Fruit fly (Drosophila melanogaster) whole organism, embryonic: Measurements from ENCODE around the gene akirin.

Experiments used
- Adf1 ChIP-seq: fragments of 200-800 bp; sonication (Bioruptor generic); IDR thresholded peaks from 2 replicates; pipeline ENCODE4 v1.3.6; 2022; ENCODE audit warnings: missing biosample characterization, missing genetic modification characterization
- BEAF-32 ChIP-seq: fragments of 200-800 bp; sonication (Bioruptor generic); optimal IDR thresholded peaks from 3 replicates; lab custom pipeline; 2017; ENCODE audit warnings: missing biosample characterization, missing genetic modification characterization, mild to moderate bottlenecking, moderate library complexity, missing genetic modification reagents
- CG10267 ChIP-seq: fragments of 200-800 bp; sonication (Bioruptor generic); optimal IDR thresholded peaks from 2 replicates; lab custom pipeline; 2018; ENCODE audit warnings: missing biosample characterization, mild to moderate bottlenecking, missing genetic modification characterization, moderate library complexity
- CG11456 ChIP-seq: fragments of 200-800 bp; sonication (Bioruptor generic); IDR thresholded peaks from 3 replicates; pipeline ENCODE4 v1.3.6; 2022; ENCODE audit warnings: missing biosample characterization, missing genetic modification characterization
- CG11695 ChIP-seq: fragments of 200-800 bp; sonication (Bioruptor generic); IDR thresholded peaks from 3 replicates; pipeline ENCODE4 v1.3.6; 2022; ENCODE audit warnings: missing biosample characterization, missing genetic modification characterization
- CG12391 ChIP-seq: fragments of 200-800 bp; sonication (Bioruptor generic); optimal IDR thresholded peaks from 3 replicates; lab custom pipeline; 2018; ENCODE audit warnings: missing biosample characterization, mild to moderate bottlenecking, missing genetic modification characterization, moderate library complexity
- CG13123 ChIP-seq: fragments of 200-800 bp; sonication (Bioruptor generic); optimal IDR thresholded peaks from 2 replicates; lab custom pipeline; 2016; ENCODE audit warnings: missing biosample characterization, missing genetic modification characterization
- CG14710 ChIP-seq: fragments of 200-800 bp; sonication (Bioruptor generic); optimal IDR thresholded peaks from 3 replicates; lab custom pipeline; 2019; ENCODE audit warnings: missing biosample characterization, mild to moderate bottlenecking, missing genetic modification characterization, moderate library complexity
- CG1529 ChIP-seq: fragments of 200-800 bp; sonication (Bioruptor generic); optimal IDR thresholded peaks from 3 replicates; lab custom pipeline; 2018; ENCODE audit warnings: missing biosample characterization, missing genetic modification characterization
- CG15479 ChIP-seq: fragments of 200-800 bp; sonication (Bioruptor generic); optimal IDR thresholded peaks from 3 replicates; lab custom pipeline; 2019; ENCODE audit warnings: missing biosample characterization, mild to moderate bottlenecking, missing genetic modification characterization, moderate library complexity
- CG3995 ChIP-seq: fragments of 200-800 bp; sonication (Bioruptor generic); optimal IDR thresholded peaks from 3 replicates; lab custom pipeline; 2016; ENCODE audit warnings: missing biosample characterization, missing genetic modification characterization
- CG4617 ChIP-seq: fragments of 200-800 bp; sonication (Bioruptor generic); optimal IDR thresholded peaks from 3 replicates; lab custom pipeline; 2016; ENCODE audit warnings: missing biosample characterization, missing genetic modification characterization, borderline replicate concordance
- CG6813 ChIP-seq: fragments of 200-800 bp; sonication (Bioruptor generic); optimal IDR thresholded peaks from 2 replicates; lab custom pipeline; 2017; ENCODE audit warnings: missing biosample characterization, missing genetic modification characterization, mild to moderate bottlenecking, moderate library complexity, missing genetic modification reagents
- CG6854 ChIP-seq: fragments of 200-800 bp; sonication (Bioruptor generic); optimal IDR thresholded peaks from 3 replicates; lab custom pipeline; 2017; ENCODE audit warnings: missing biosample characterization, mild to moderate bottlenecking, missing genetic modification characterization
- CG7745 ChIP-seq: fragments of 200-800 bp; sonication (Bioruptor generic); optimal IDR thresholded peaks from 2 replicates; lab custom pipeline; 2018; ENCODE audit warnings: missing biosample characterization, mild to moderate bottlenecking, missing genetic modification characterization, moderate library complexity
- CG7786 ChIP-seq: fragments of 200-800 bp; sonication (Bioruptor generic); optimal IDR thresholded peaks from 2 replicates; lab custom pipeline; 2016; ENCODE audit warnings: missing biosample characterization, missing genetic modification characterization
- CG9817 ChIP-seq: fragments of 200-800 bp; sonication (Bioruptor generic); optimal IDR thresholded peaks from 2 replicates; lab custom pipeline; 2018; ENCODE audit warnings: missing biosample characterization, mild to moderate bottlenecking, missing genetic modification characterization, moderate library complexity
- Deaf1 ChIP-seq: fragments of 200-800 bp; optimal IDR thresholded peaks from 3 replicates; lab custom pipeline; 2019; ENCODE audit warnings: missing biosample characterization, mild to moderate bottlenecking, missing genetic modification characterization, moderate library complexity
- Eip74EF ChIP-seq, 2 experiments: fragments of 200-800 bp in 1 of 2; fragments of >200 bp in 1 of 2; sonication (Bioruptor generic) in 1 of 2; optimal IDR thresholded peaks; 2 replicates each; lab custom pipeline; 2017 to 2019; ENCODE audit warnings: missing biosample characterization in 2 of 2, missing genetic modification characterization in 2 of 2, mild to moderate bottlenecking in 1 of 2, moderate library complexity in 1 of 2
- HLHmδ ChIP-seq: fragments of 200-800 bp; sonication (Bioruptor generic); optimal IDR thresholded peaks from 2 replicates; lab custom pipeline; 2018; ENCODE audit warnings: missing biosample characterization, mild to moderate bottlenecking, missing genetic modification characterization, moderate library complexity
- Hr3 ChIP-seq: fragments of 200-800 bp; sonication (Bioruptor generic); optimal IDR thresholded peaks from 3 replicates; lab custom pipeline; 2016; ENCODE audit warnings: missing biosample characterization, missing genetic modification characterization
- Max ChIP-seq: fragments of 200-800 bp; sonication (Bioruptor generic); optimal IDR thresholded peaks from 2 replicates; lab custom pipeline; 2016; ENCODE audit warnings: missing biosample characterization, mild to moderate bottlenecking, missing genetic modification characterization
- Meics ChIP-seq: fragments of 200-800 bp; sonication (Bioruptor generic); optimal IDR thresholded peaks from 2 replicates; lab custom pipeline; 2017; ENCODE audit warnings: missing biosample characterization, mild to moderate bottlenecking, missing genetic modification characterization
- Neu2 ChIP-seq: fragments of 200-800 bp; sonication (Bioruptor generic); optimal IDR thresholded peaks from 3 replicates; lab custom pipeline; 2016; ENCODE audit warnings: missing biosample characterization, missing genetic modification characterization, borderline replicate concordance
- Nf-YA ChIP-seq: fragments of 200-800 bp; sonication (Bioruptor generic); IDR thresholded peaks from 2 replicates; pipeline ENCODE4 v1.3.6; 2022; ENCODE audit warnings: missing biosample characterization, missing genetic modification characterization
- Sox102F ChIP-seq: fragments of 200-800 bp; sonication (Bioruptor generic); optimal IDR thresholded peaks from 2 replicates; lab custom pipeline; 2018; ENCODE audit warnings: missing biosample characterization, mild to moderate bottlenecking, missing genetic modification characterization, moderate library complexity
- Ssrp ChIP-seq: fragments of 200-800 bp; sonication (Bioruptor generic); optimal IDR thresholded peaks from 2 replicates; lab custom pipeline; 2018; ENCODE audit warnings: missing biosample characterization, mild to moderate bottlenecking, missing genetic modification characterization, moderate library complexity
- TFAM ChIP-seq: fragments of 200-800 bp; sonication (Bioruptor generic); optimal IDR thresholded peaks from 2 replicates; lab custom pipeline; 2017; ENCODE audit warnings: missing biosample characterization, missing genetic modification characterization, inconsistent platforms
- Vsx1 ChIP-seq: fragments of 200-800 bp; sonication (Bioruptor generic); optimal IDR thresholded peaks from 2 replicates; lab custom pipeline; 2017; ENCODE audit warnings: missing biosample characterization, mild to moderate bottlenecking, missing genetic modification characterization, missing genetic modification reagents
- Xbp1 ChIP-seq: fragments of 200-800 bp; sonication (Bioruptor generic); optimal IDR thresholded peaks from 3 replicates; lab custom pipeline; 2016; ENCODE audit warnings: missing biosample characterization, mild to moderate bottlenecking, missing genetic modification characterization
- Xrp1 ChIP-seq: fragments of 200-800 bp; sonication (Bioruptor generic); IDR thresholded peaks from 2 replicates; pipeline ENCODE4 v1.3.6; 2022; ENCODE audit warnings: missing biosample characterization, missing genetic modification characterization
- cas ChIP-seq: fragments of 200-800 bp; sonication (Bioruptor generic); IDR thresholded peaks from 2 replicates; pipeline ENCODE4 v1.3.6; 2022; ENCODE audit warnings: missing biosample characterization, missing genetic modification characterization
- crc ChIP-seq: fragments of 200-800 bp; sonication (Bioruptor generic); optimal IDR thresholded peaks from 2 replicates; lab custom pipeline; 2016; ENCODE audit warnings: missing biosample characterization, missing genetic modification characterization
- crp ChIP-seq, 2 experiments: fragments of 200-800 bp; sonication (Bioruptor generic); optimal IDR thresholded peaks; 2 replicates in 1 of 2; 3 replicates in 1 of 2; lab custom pipeline; 2017; ENCODE audit warnings: missing biosample characterization in 2 of 2, missing genetic modification characterization in 2 of 2, mild to moderate bottlenecking in 1 of 2, moderate library complexity in 1 of 2
- dmrt99B ChIP-seq: fragments of 200-800 bp; sonication (Bioruptor generic); optimal IDR thresholded peaks from 2 replicates; lab custom pipeline; 2018; ENCODE audit warnings: missing biosample characterization, mild to moderate bottlenecking, missing genetic modification characterization, moderate library complexity
- emc ChIP-seq: fragments of 200-800 bp; sonication (Bioruptor generic); optimal IDR thresholded peaks from 2 replicates; lab custom pipeline; 2016; ENCODE audit warnings: missing biosample characterization, missing genetic modification characterization
- fd102C ChIP-seq: fragments of 200-800 bp; sonication (Bioruptor generic); optimal IDR thresholded peaks from 2 replicates; lab custom pipeline; 2018; ENCODE audit warnings: missing biosample characterization, mild to moderate bottlenecking, missing genetic modification characterization, moderate library complexity
- gce ChIP-seq: fragments of 200-800 bp; sonication (Bioruptor generic); IDR thresholded peaks from 3 replicates; pipeline ENCODE4 v1.3.6; 2022; ENCODE audit warnings: missing biosample characterization, missing genetic modification characterization
- ken ChIP-seq: fragments of 200-800 bp; sonication (Bioruptor generic); IDR thresholded peaks from 3 replicates; pipeline ENCODE4 v1.3.6; 2022; ENCODE audit warnings: missing biosample characterization, missing genetic modification characterization
- maf-S ChIP-seq: fragments of 200-800 bp; sonication (Bioruptor generic); optimal IDR thresholded peaks from 2 replicates; lab custom pipeline; 2016; ENCODE audit warnings: missing biosample characterization, missing genetic modification characterization
- p53 ChIP-seq: fragments of 200-800 bp; sonication (Bioruptor generic); optimal IDR thresholded peaks from 2 replicates; lab custom pipeline; 2016; ENCODE audit warnings: missing biosample characterization, missing genetic modification characterization
- phol ChIP-seq: fragments of 200-800 bp; sonication (Bioruptor generic); optimal IDR thresholded peaks from 3 replicates; lab custom pipeline; 2018; ENCODE audit warnings: missing biosample characterization, mild to moderate bottlenecking, missing genetic modification characterization, moderate library complexity
- pzg ChIP-seq: fragments of 200-800 bp; sonication (Bioruptor generic); optimal IDR thresholded peaks from 3 replicates; lab custom pipeline; 2018; ENCODE audit warnings: missing biosample characterization, mild to moderate bottlenecking, missing genetic modification characterization, moderate library complexity
- sens-2 ChIP-seq: fragments of 200-800 bp; sonication (Bioruptor generic); IDR thresholded peaks from 2 replicates; pipeline ENCODE4 v1.3.6; 2022; ENCODE audit warnings: missing biosample characterization, missing genetic modification characterization
- sima ChIP-seq: fragments of 200-800 bp; sonication (Bioruptor generic); optimal IDR thresholded peaks from 2 replicates; lab custom pipeline; 2016; ENCODE audit warnings: missing biosample characterization, missing genetic modification characterization
- sisA ChIP-seq: fragments of 200-800 bp; sonication (Bioruptor generic); IDR thresholded peaks from 2 replicates; pipeline ENCODE4 v1.3.6; 2022; ENCODE audit warnings: missing biosample characterization, missing genetic modification characterization
- tgo ChIP-seq: fragments of 200-800 bp; sonication (Bioruptor generic); IDR thresholded peaks from 3 replicates; pipeline ENCODE4 v1.3.6; 2022; ENCODE audit warnings: missing biosample characterization, missing genetic modification characterization
- tin ChIP-seq: fragments of 200-800 bp; sonication (Bioruptor generic); optimal IDR thresholded peaks from 3 replicates; lab custom pipeline; 2016; ENCODE audit warnings: missing biosample characterization, missing genetic modification characterization
- tup ChIP-seq: fragments of 200-800 bp; sonication (Bioruptor generic); optimal IDR thresholded peaks from 2 replicates; lab custom pipeline; 2016; ENCODE audit warnings: missing biosample characterization, mild to moderate bottlenecking, missing genetic modification characterization, moderate library complexity

The akirin gene

DNA sequence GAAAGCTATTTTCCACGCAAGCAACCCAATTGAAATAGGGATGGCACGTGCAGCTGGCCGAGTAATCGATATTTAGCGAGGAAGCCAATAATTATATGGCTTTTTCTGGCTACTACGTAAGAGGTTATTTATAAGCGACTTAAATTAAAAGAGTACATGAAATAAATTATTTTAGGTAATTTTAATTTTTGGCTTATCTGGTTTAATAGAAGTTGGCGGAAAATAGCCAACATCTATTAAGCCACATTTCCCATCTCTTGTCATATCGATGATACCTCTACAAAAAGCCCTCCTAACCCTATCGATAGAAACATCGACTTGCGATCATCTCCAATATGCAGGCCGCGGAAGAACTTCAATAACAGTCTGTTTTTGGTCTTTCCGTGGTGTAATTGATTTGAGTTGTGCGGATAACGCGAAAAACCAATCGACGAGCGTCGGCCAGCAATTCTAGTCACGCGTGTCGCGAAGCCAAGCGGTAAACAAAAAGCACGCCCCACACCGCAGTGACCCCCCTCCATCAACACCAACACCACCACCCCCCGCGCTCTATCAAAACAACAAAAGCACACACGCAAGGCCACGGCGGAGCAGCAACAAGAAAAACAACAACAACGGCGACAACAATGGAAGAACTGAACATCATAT is 21.5 kb upstream of the akirin start, which contains the start of the genes Srp19 and qm (continued):
- TF ChIP-seq Max (GFP tag; lab: Kevin White, UChicago), result peak; percentile 44
- TF ChIP-seq Sox102F, result no peak
- peak; percentile 14 for TF ChIP-seq Meics (GFP tag; lab: Kevin White, UChicago)
- TF ChIP-seq Deaf1 (tag; lab: Kevin White, UChicago), result peak; percentile 2
- 0 out of 3 replicates have a peak, but pooled peaks have one; percentile 41 for TF ChIP-seq CG11456 (GFP tag; lab: Robert Waterston, UW)
- TF ChIP-seq CG9817, result peak; percentile 75
- TF ChIP-seq maf-S, result peak; percentile 61
- TF ChIP-seq cas, result peak; percentile 14; the same call in 1 of the 2 replicates
- TF ChIP-seq Nf-YA (GFP tag; lab: Robert Waterston, UW), result no peak
- TF ChIP-seq tup, result no peak
- TF ChIP-seq Xbp1 (GFP tag; lab: Kevin White, UChicago), result peak; percentile 64
- no peak for TF ChIP-seq TFAM (GFP tag; lab: Kevin White, UChicago)
- no peak for TF ChIP-seq emc (GFP tag; lab: Kevin White, UChicago)
- peak; percentile 70 for TF ChIP-seq CG12391
- TF ChIP-seq CG3995, result no peak
- TF ChIP-seq CG4617, result peak; percentile 19
- TF ChIP-seq Eip74EF (GFP tag; optimal IDR thresholded peaks at IDR 0.05; lab: Kevin White, UChicago), result peak in 1 of 2 experiments; percentile 44
- no peak for TF ChIP-seq CG1529 (GFP tag; lab: Kevin White, UChicago)
- TF ChIP-seq phol (tag; lab: Kevin White, UChicago), result peak; percentile 68
- TF ChIP-seq Hr3 (GFP tag; lab: Kevin White, UChicago), result peak; percentile 57
- no peak for TF ChIP-seq CG6813
- no peak for TF ChIP-seq Ssrp (tag; lab: Kevin White, UChicago)
- peak; percentile 73; the same call in 2 of the 3 replicates for TF ChIP-seq gce (GFP tag; lab: Robert Waterston, UW)
- no peak for TF ChIP-seq p53 (GFP tag; lab: Kevin White, UChicago)
- TF ChIP-seq HLHmδ (GFP tag; lab: Kevin White, UChicago), result peak; percentile 59
- TF ChIP-seq CG7786 (GFP tag; lab: Kevin White, UChicago), result peak; percentile 10
- TF ChIP-seq BEAF-32, result peak; percentile 95
- TF ChIP-seq dmrt99B (tag; lab: Kevin White, UChicago), result peak; percentile 27
- peak; percentile 46; the same call in 1 of the 2 replicates for TF ChIP-seq sisA (GFP tag; lab: Robert Waterston, UW)
- no peak for TF ChIP-seq sens-2 (GFP tag; lab: Robert Waterston, UW)
- TF ChIP-seq CG15479 (GFP tag; lab: Kevin White, UChicago), result no peak
- TF ChIP-seq Adf1 (GFP tag; lab: Robert Waterston, UW), result peak; percentile 41
- peak; percentile 59 for TF ChIP-seq CG6854 (GFP tag; lab: Kevin White, UChicago)
- peak; percentile 44; the same call in 1 of the 2 replicates for TF ChIP-seq Xrp1 (GFP tag; lab: Robert Waterston, UW)
- TF ChIP-seq CG14710 (tag; lab: Kevin White, UChicago), result peak; percentile 60
- TF ChIP-seq Vsx1, result no peak
- TF ChIP-seq ken (GFP tag; lab: Robert Waterston, UW), result 0 out of 3 replicates have a peak, but pooled peaks have one; percentile 58
- TF ChIP-seq CG7745, result no peak
- no peak for TF ChIP-seq CG11695 (GFP tag; lab: Robert Waterston, UW)
- TF ChIP-seq tin (GFP tag; lab: Kevin White, UChicago), result peak; percentile 42
- TF ChIP-seq CG10267, result peak; percentile 40
- no peak for TF ChIP-seq fd102C (GFP tag; lab: Kevin White, UChicago)
- TF ChIP-seq Neu2 (GFP tag; lab: Kevin White, UChicago), result no peak
- TF ChIP-seq crc (GFP tag; lab: Kevin White, UChicago), result no peak
- peak; percentile 66 for TF ChIP-seq pzg
- no peak for TF ChIP-seq sima
- TF ChIP-seq crp (GFP tag; optimal IDR thresholded peaks at IDR 0.05; lab: Kevin White, UChicago), result no peak
- peak; percentile 28 for TF ChIP-seq tgo (GFP tag; lab: Robert Waterston, UW)
- TF ChIP-seq CG13123, result no peak
